Fruit fly (Drosophila melanogaster) whole organism: ENCODE measurements around the gene CG45492.
"Not testable (repeated sequence)": the region's sequence is repeated elsewhere in the genome, so short reads cannot be mapped to it uniquely, and the experiment has no call there.

Experiments
- CG8478 ChIP-seq: fragments of >200 bp; optimal IDR thresholded peaks from 2 replicates; lab custom pipeline; 2018; ENCODE audit warnings: inconsistent platforms
- Dll ChIP-seq: fragments of >200 bp; optimal IDR thresholded peaks from 2 replicates; lab custom pipeline; 2017
- EcR ChIP-seq, 2 experiments: fragments of >200 bp; optimal IDR thresholded peaks; 2 replicates each; lab custom pipeline; 2017; ENCODE audit warnings: missing biosample characterization in 2 of 2, missing genetic modification characterization in 2 of 2, missing genetic modification reagents in 2 of 2
- pan ChIP-seq: fragments of >200 bp; optimal IDR thresholded peaks from 2 replicates; lab custom pipeline; 2017
- psq ChIP-seq: fragments of >200 bp; optimal IDR thresholded peaks from 2 replicates; lab custom pipeline; 2017
- usp ChIP-seq: fragments of >200 bp; optimal IDR thresholded peaks from 2 replicates; lab custom pipeline; 2017; ENCODE audit warnings: missing biosample characterization, missing genetic modification characterization, mixed read lengths

The CG45492 gene

dm6 chrX:19944047-19944446 is at the start of gene CG45492:
Gene CG45492, minus strand, starts transcription at chrX:19944147.
- not testable (repeated sequence) for TF ChIP-seq psq, pan, Dll (lab: Kevin White, UChicago)

- TF ChIP-seq psq (lab: Kevin White, UChicago) (no peak), Dll (lab: Kevin White, UChicago) (no peak), EcR (GFP tag; optimal IDR thresholded peaks at IDR 0.05; lab: Kevin White, UChicago) (no peak), pan (lab: Kevin White, UChicago) (no peak), usp (no peak), CG8478 (lab: Kevin White, UChicago) (no peak)
These were observed 20.3 kb upstream of the CG45492 start for dm6 chrX:19964215-19964614.

dm6 chrX:19960881-19961347 is 17.0 kb upstream of the CG45492 start, which contains the start of gene Nep3:
Gene Nep3, plus strand, starts transcription at chrX:19961297.
- no peak for TF ChIP-seq psq (lab: Kevin White, UChicago)
- TF ChIP-seq CG8478 (lab: Kevin White, UChicago), result no peak
- no peak for TF ChIP-seq Dll (lab: Kevin White, UChicago)
- no peak for TF ChIP-seq usp
- no peak for TF ChIP-seq EcR (GFP tag; optimal IDR thresholded peaks at IDR 0.05; lab: Kevin White, UChicago)
- TF ChIP-seq pan (lab: Kevin White, UChicago), result no peak

- TF ChIP-seq Dll (lab: Kevin White, UChicago), result no peak
These were observed 15.5 kb upstream of the CG45492 start, which contains the start of gene CG12655 for dm6 chrX:19959353-19959969. Gene CG12655, minus strand, starts transcription at chrX:19959403.

dm6 chrX:19958242-19958641 is 14.3 kb upstream of the CG45492 start, which contains the start of gene CG43784:
Gene CG43784, minus strand, starts transcription at chrX:19958342.
- not testable (repeated sequence) for TF ChIP-seq pan (lab: Kevin White, UChicago); Dll (lab: Kevin White, UChicago); usp

- not testable (repeated sequence) for TF ChIP-seq CG8478 (lab: Kevin White, UChicago); Dll (lab: Kevin White, UChicago); usp
These were observed 9.6 kb upstream of the CG45492 start, which contains the start of gene CG45494 for dm6 chrX:19953508-19953907. Gene CG45494, minus strand, starts transcription at chrX:19953608.

dm6 chrX:19948773-19949172 is 4.8 kb upstream of the CG45492 start, which contains the start of gene CG45493:
Gene CG45493, minus strand, starts transcription at chrX:19948873.
- not testable (repeated sequence) for TF ChIP-seq EcR (GFP tag; optimal IDR thresholded peaks at IDR 0.05; lab: Kevin White, UChicago); psq (lab: Kevin White, UChicago); pan (lab: Kevin White, UChicago)

dm6 chrX:19938894-19939293 is 5.1 kb downstream of the CG45492 start, which contains the start of gene CG45491:
Gene CG45491, minus strand, starts transcription at chrX:19938994.
- not testable (repeated sequence) for TF ChIP-seq psq (lab: Kevin White, UChicago); CG8478 (lab: Kevin White, UChicago); EcR (GFP tag; optimal IDR thresholded peaks at IDR 0.05; lab: Kevin White, UChicago)

dm6 chrX:19934194-19934593 is 9.8 kb downstream of the CG45492 start, which contains the start of gene CG45490:
Gene CG45490, minus strand, starts transcription at chrX:19934294.
- not testable (repeated sequence) for TF ChIP-seq EcR (GFP tag; optimal IDR thresholded peaks at IDR 0.05; lab: Kevin White, UChicago); usp; pan (lab: Kevin White, UChicago)

- TF ChIP-seq EcR (GFP tag; optimal IDR thresholded peaks at IDR 0.05; lab: Kevin White, UChicago); CG8478 (lab: Kevin White, UChicago); usp: not testable (repeated sequence)
These were observed 14.9 kb downstream of the CG45492 start, which contains the start of gene CG45489 for dm6 chrX:19929078-19929477. Gene CG45489, minus strand, starts transcription at chrX:19929178.

dm6 chrX:19920335-19920734 is 23.6 kb downstream of the CG45492 start, which contains the start of gene CG45488:
Gene CG45488, minus strand, starts transcription at chrX:19920435.
- not testable (repeated sequence) for TF ChIP-seq usp; CG8478 (lab: Kevin White, UChicago); psq (lab: Kevin White, UChicago)

- TF ChIP-seq Dll (lab: Kevin White, UChicago); usp; CG8478 (lab: Kevin White, UChicago): not testable (repeated sequence)
These were observed 28.8 kb downstream of the CG45492 start, which contains the start of gene CG45487 for dm6 chrX:19915181-19915580. Gene CG45487, minus strand, starts transcription at chrX:19915281.

dm6 chrX:19910017-19910416 is 33.9 kb downstream of the CG45492 start, which contains the start of gene CG45486:
Gene CG45486, minus strand, starts transcription at chrX:19910117.
- TF ChIP-seq psq (lab: Kevin White, UChicago); usp; CG8478 (lab: Kevin White, UChicago): not testable (repeated sequence)
